Worm (Caenorhabditis elegans) whole organism, L1 larva: ENCODE data around the gene C42D8.1.

Source experiments
- jun-1 ChIP-seq: fragments of 150-350 bp; optimal IDR thresholded peaks from 2 replicates; lab custom pipeline; 2014; ENCODE audit warnings: missing biosample characterization, missing genetic modification reagents, missing genetic modification characterization
- nhr-71 ChIP-seq: sonication (generic microtip); optimal IDR thresholded peaks from 2 replicates; lab custom pipeline; 2016; ENCODE audit warnings: mild to moderate bottlenecking, missing genetic modification characterization, moderate library complexity, missing compliant biosample characterization
- zag-1 ChIP-seq: fragments of 150-350 bp; optimal IDR thresholded peaks from 2 replicates; lab custom pipeline; 2014; ENCODE audit warnings: missing biosample characterization, missing genetic modification characterization

ce11 chrX:5135548-5135947 lies 26.2 kb downstream of the C42D8.1 start:
- TF ChIP-seq nhr-71 (peak; percentile 39), zag-1 (tag; lab: Kevin White, UChicago) (no peak), jun-1 (no peak)
